Worm (Caenorhabditis elegans) whole organism, midembryonic: ENCODE results near the gene lin-9.

ENCODE experiments used
- T22C8.4 ChIP-seq: fragments of 200-800 bp; sonication (Bioruptor generic); IDR thresholded peaks from 2 replicates; pipeline ENCODE4 v1.3.6; 2022; ENCODE audit warnings: missing genetic modification characterization, missing compliant biosample characterization
- cog-1 ChIP-seq: sonication (generic microtip); optimal IDR thresholded peaks from 2 replicates; lab custom pipeline; 2016; ENCODE audit warnings: missing genetic modification characterization, missing compliant biosample characterization
- flt-1 ChIP-seq: fragments of 200-800 bp; sonication (Bioruptor generic); IDR thresholded peaks from 2 replicates; pipeline ENCODE4 v1.3.6; 2022; ENCODE audit warnings: missing genetic modification characterization, missing compliant biosample characterization
- klf-2 ChIP-seq: fragments of 200-800 bp; sonication (Bioruptor generic); conservative IDR thresholded peaks from 2 replicates; pipeline ENCODE4 v1.3.6; 2022; ENCODE audit warnings: missing genetic modification reagents, missing genetic modification characterization, missing compliant biosample characterization
- med-1 ChIP-seq: sonication (generic microtip); optimal IDR thresholded peaks from 2 replicates; lab custom pipeline; 2017; ENCODE audit warnings: missing genetic modification characterization, mild to moderate bottlenecking, missing compliant biosample characterization, antibody characterized with exemption, missing genetic modification reagents; ENCODE audit not compliant: insufficient read depth
- ref-1 ChIP-seq: fragments of 200-800 bp; sonication (Bioruptor generic); conservative IDR thresholded peaks from 2 replicates; pipeline ENCODE4 v1.3.6; 2022; ENCODE audit warnings: missing genetic modification reagents, missing genetic modification characterization, missing compliant biosample characterization
- tab-1 ChIP-seq: fragments of 200-800 bp; sonication (Bioruptor generic); IDR thresholded peaks from 2 replicates; pipeline ENCODE4 v1.3.6; 2022; ENCODE audit warnings: missing genetic modification characterization, missing compliant biosample characterization
- ztf-23 ChIP-seq: fragments of 200-800 bp; sonication (Bioruptor generic); IDR thresholded peaks from 2 replicates; pipeline ENCODE4 v1.3.6; 2022; ENCODE audit warnings: missing genetic modification reagents, missing genetic modification characterization, missing compliant biosample characterization
- ztf-29 ChIP-seq: fragments of 200-800 bp; sonication (Bioruptor generic); IDR thresholded peaks from 2 replicates; pipeline ENCODE4 v1.3.6; 2022; ENCODE audit warnings: missing genetic modification reagents, missing genetic modification characterization, missing compliant biosample characterization

The lin-9 gene

DNA sequence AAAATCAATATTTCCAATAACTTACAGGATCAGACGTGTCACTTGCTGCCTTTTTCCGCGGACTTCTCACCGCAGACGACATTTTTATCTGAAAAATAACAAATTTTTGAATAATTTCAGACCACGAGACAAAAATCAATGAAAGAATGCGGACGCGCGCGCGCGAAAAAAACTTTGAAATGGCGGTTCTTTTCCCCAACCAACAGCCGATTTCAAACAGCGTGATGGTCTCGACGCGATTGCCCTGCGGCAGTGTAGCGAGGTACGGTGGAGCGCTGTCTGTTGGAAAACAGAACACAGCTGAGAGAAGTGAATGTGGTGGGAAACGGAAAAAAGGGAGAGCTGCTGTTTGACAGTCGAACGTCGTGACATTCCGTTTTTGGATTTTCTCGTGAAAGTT is at the start of gene lin-9:
Gene lin-9 (minus strand): TSS at position 88 of the 400 bp plus-strand sequence.
- TF ChIP-seq ztf-23 (GFP tag; lab: Robert Waterston, UW) = peak; percentile 74; the same call in 1 of the 2 replicates
- no peak for TF ChIP-seq tab-1 (GFP tag; lab: Robert Waterston, UW)
- peak; percentile 29 for TF ChIP-seq cog-1 (tag; lab: Kevin White, UChicago)
- peak; percentile 32; the same call in 1 of the 2 replicates for TF ChIP-seq flt-1 (GFP tag; lab: Robert Waterston, UW)
- peak; percentile 39; the same call in 1 of the 2 replicates for TF ChIP-seq ztf-29 (GFP tag; lab: Robert Waterston, UW)

DNA sequence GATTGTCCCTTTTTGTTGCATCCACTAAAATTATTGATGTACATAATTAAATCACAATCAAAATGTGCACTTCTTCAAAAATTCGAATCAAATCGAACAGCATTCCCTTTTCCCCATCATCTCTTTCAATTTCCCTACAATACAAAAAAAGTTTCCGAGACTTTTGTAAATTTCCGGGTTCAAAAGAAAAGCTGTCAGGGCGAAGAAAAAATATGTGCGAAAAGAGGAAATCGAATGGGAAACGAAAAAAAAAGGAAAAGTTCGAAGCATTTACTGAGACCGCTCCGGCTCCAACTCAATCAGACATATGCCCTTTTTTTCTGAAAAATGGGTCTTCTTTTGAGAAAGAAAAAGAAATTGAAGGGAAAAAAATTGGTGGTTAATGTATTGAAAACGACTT is 45.2 kb upstream of the lin-9 start:
- TF ChIP-seq tab-1 (GFP tag; lab: Robert Waterston, UW) = no peak
- no peak for TF ChIP-seq flt-1 (GFP tag; lab: Robert Waterston, UW)

- no peak for TF ChIP-seq ztf-23 (GFP tag; lab: Robert Waterston, UW)
- TF ChIP-seq ztf-29 (GFP tag; lab: Robert Waterston, UW) = no peak
- TF ChIP-seq tab-1 (GFP tag; lab: Robert Waterston, UW) = no peak
- no peak for TF ChIP-seq med-1 (GFP tag; lab: Kevin White, UChicago)
These were observed 42.4 kb upstream of the lin-9 start for ce11 chrIII:8946285-8946684.

ce11 chrIII:8944357-8944756 is 40.4 kb upstream of the lin-9 start, which contains the start of gene dhrr-1:
TSS of gene dhrr-1 (plus strand) at chrIII:8944657.
- no peak for TF ChIP-seq ztf-29 (GFP tag; lab: Robert Waterston, UW)
- no peak for TF ChIP-seq tab-1 (GFP tag; lab: Robert Waterston, UW)
- TF ChIP-seq ztf-23 (GFP tag; lab: Robert Waterston, UW) = no peak
- no peak for TF ChIP-seq ref-1
- TF ChIP-seq cog-1 (tag; lab: Kevin White, UChicago) = no peak
- no peak for TF ChIP-seq med-1 (GFP tag; lab: Kevin White, UChicago)
- TF ChIP-seq klf-2 = no peak
- TF ChIP-seq flt-1 (GFP tag; lab: Robert Waterston, UW) = no peak
- TF ChIP-seq T22C8.4 (GFP tag; lab: Robert Waterston, UW) = no peak

DNA sequence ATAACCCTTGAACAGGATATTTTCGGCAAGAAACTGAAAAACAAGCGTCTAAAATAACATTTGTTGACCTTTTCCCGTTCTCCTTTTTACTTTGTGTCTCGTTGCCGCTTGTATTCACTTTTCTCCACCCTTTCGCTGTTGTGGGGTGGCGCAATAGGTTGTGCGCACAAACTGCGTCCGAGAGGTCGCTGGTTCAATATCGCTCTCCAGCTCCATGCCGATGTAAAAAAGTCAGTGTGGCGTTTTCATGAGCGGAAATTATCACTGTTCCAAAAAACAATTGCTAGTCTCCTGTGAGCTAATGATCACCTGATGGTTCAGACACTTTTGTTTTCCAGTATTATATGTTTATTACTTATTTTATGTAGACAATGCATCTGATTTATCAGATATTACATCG is 33.6 kb upstream of the lin-9 start:
- TF ChIP-seq ztf-29 (GFP tag; lab: Robert Waterston, UW) (peak; percentile 94), klf-2 (peak; percentile 92), cog-1 (tag; lab: Kevin White, UChicago) (peak; percentile 91), flt-1 (GFP tag; lab: Robert Waterston, UW) (peak; percentile 96), ref-1 (peak; percentile 89), med-1 (GFP tag; lab: Kevin White, UChicago) (peak; percentile 54), ztf-23 (GFP tag; lab: Robert Waterston, UW) (peak; percentile 95), tab-1 (GFP tag; lab: Robert Waterston, UW) (peak; percentile 93), T22C8.4 (GFP tag; lab: Robert Waterston, UW) (peak; percentile 87)

- TF ChIP-seq ref-1 (no peak), ztf-23 (GFP tag; lab: Robert Waterston, UW) (no peak), tab-1 (GFP tag; lab: Robert Waterston, UW) (no peak), flt-1 (GFP tag; lab: Robert Waterston, UW) (no peak), med-1 (GFP tag; lab: Kevin White, UChicago) (no peak), T22C8.4 (GFP tag; lab: Robert Waterston, UW) (no peak), cog-1 (tag; lab: Kevin White, UChicago) (no peak), klf-2 (no peak), ztf-29 (GFP tag; lab: Robert Waterston, UW) (no peak)
These were observed 30.4 kb upstream of the lin-9 start for ce11 chrIII:8934378-8934777.

ce11 chrIII:8933696-8934095 is 29.8 kb upstream of the lin-9 start:
- TF ChIP-seq klf-2 = no peak
- no peak for TF ChIP-seq flt-1 (GFP tag; lab: Robert Waterston, UW)
- no peak for TF ChIP-seq cog-1 (tag; lab: Kevin White, UChicago)
- no peak for TF ChIP-seq ztf-29 (GFP tag; lab: Robert Waterston, UW)
- no peak for TF ChIP-seq tab-1 (GFP tag; lab: Robert Waterston, UW)
- no peak for TF ChIP-seq med-1 (GFP tag; lab: Kevin White, UChicago)

DNA sequence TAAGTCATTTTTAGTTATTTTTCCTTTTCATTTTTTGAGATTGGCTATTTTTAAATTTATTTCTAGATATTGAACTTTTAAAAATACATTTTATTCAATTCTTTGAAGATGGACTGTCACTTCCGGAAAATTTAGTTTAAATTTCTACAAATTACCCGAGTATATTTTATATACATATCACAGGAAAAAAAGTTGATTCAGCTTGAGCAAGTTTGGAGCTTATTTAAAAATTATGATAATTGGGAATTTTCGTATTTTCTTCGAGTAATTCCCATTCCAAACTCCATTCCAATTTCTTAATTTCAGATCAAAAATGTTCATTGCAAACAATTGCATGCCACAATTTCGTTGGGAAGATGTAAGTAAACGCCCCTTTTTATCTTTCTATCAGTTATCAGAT is 25.8 kb upstream of the lin-9 start, which contains the start of gene arrd-15:
Gene arrd-15 (plus strand): TSS at position 301 of the 400 bp plus-strand sequence.
- TF ChIP-seq ref-1 (no peak), flt-1 (GFP tag; lab: Robert Waterston, UW) (no peak), ztf-23 (GFP tag; lab: Robert Waterston, UW) (no peak), klf-2 (no peak), med-1 (GFP tag; lab: Kevin White, UChicago) (no peak), ztf-29 (GFP tag; lab: Robert Waterston, UW) (no peak), T22C8.4 (GFP tag; lab: Robert Waterston, UW) (no peak), tab-1 (GFP tag; lab: Robert Waterston, UW) (no peak), cog-1 (tag; lab: Kevin White, UChicago) (no peak)

- TF ChIP-seq flt-1 (GFP tag; lab: Robert Waterston, UW) = no peak
- TF ChIP-seq cog-1 (tag; lab: Kevin White, UChicago) = no peak
- no peak for TF ChIP-seq ztf-29 (GFP tag; lab: Robert Waterston, UW)
- no peak for TF ChIP-seq med-1 (GFP tag; lab: Kevin White, UChicago)
- no peak for TF ChIP-seq klf-2
- no peak for TF ChIP-seq T22C8.4 (GFP tag; lab: Robert Waterston, UW)
- TF ChIP-seq ztf-23 (GFP tag; lab: Robert Waterston, UW) = no peak
- no peak for TF ChIP-seq tab-1 (GFP tag; lab: Robert Waterston, UW)
- no peak for TF ChIP-seq ref-1
These were observed 22.6 kb upstream of the lin-9 start for ce11 chrIII:8926512-8926911.

DNA sequence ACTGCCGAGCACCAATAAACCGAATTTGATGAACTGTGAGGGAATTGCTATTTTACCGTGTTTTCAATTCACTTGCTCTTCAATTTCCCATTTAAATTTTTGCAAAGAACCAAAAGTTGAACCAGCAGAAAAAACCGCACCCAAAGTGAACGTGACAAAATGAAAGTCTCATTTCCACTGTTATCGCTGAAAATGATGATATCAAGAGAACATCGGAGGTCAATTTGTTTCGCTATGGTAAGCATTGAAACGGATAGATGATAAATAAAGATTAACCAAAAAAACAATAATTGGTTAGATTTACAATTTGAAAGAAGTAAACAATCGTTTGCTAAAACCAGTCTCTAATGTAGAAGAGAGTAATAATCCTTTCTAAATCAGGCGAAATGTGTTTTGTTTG is 21.6 kb upstream of the lin-9 start:
- no peak for TF ChIP-seq ztf-29 (GFP tag; lab: Robert Waterston, UW)
- no peak for TF ChIP-seq T22C8.4 (GFP tag; lab: Robert Waterston, UW)
- TF ChIP-seq tab-1 (GFP tag; lab: Robert Waterston, UW) = no peak
- no peak for TF ChIP-seq cog-1 (tag; lab: Kevin White, UChicago)
- no peak for TF ChIP-seq klf-2
- TF ChIP-seq ref-1 = no peak
- no peak for TF ChIP-seq ztf-23 (GFP tag; lab: Robert Waterston, UW)
- no peak for TF ChIP-seq med-1 (GFP tag; lab: Kevin White, UChicago)
- no peak for TF ChIP-seq flt-1 (GFP tag; lab: Robert Waterston, UW)
